Fruit fly (Drosophila melanogaster) whole organism, embryonic: Measurements from ENCODE around the gene CG13690.

Experiments
- Atf-2 ChIP-seq: fragments of 200-800 bp; sonication (Bioruptor generic); optimal IDR thresholded peaks from 2 replicates; lab custom pipeline; 2016; ENCODE audit warnings: missing biosample characterization, missing genetic modification characterization
- CG1024 ChIP-seq: fragments of 200-800 bp; sonication (Bioruptor generic); IDR thresholded peaks from 2 replicates; pipeline ENCODE4 v1.3.6; 2022; ENCODE audit warnings: missing biosample characterization, missing genetic modification characterization
- CG10543 ChIP-seq: fragments of 200-800 bp; sonication (Bioruptor generic); optimal IDR thresholded peaks from 3 replicates; lab custom pipeline; 2017; ENCODE audit warnings: missing biosample characterization, mild to moderate bottlenecking, missing genetic modification characterization, moderate library complexity
- CG11085 ChIP-seq: fragments of 200-800 bp; sonication (Bioruptor generic); IDR thresholded peaks from 2 replicates; pipeline ENCODE4 v1.3.6; 2022; ENCODE audit warnings: missing biosample characterization, missing genetic modification characterization
- CG13624 ChIP-seq: fragments of 200-800 bp; sonication (Bioruptor generic); optimal IDR thresholded peaks from 2 replicates; lab custom pipeline; 2016; ENCODE audit warnings: missing biosample characterization, missing genetic modification characterization
- CG15479 ChIP-seq: fragments of 200-800 bp; sonication (Bioruptor generic); optimal IDR thresholded peaks from 3 replicates; lab custom pipeline; 2019; ENCODE audit warnings: missing biosample characterization, mild to moderate bottlenecking, missing genetic modification characterization, moderate library complexity
- CG15696 ChIP-seq: fragments of 200-800 bp; sonication (Bioruptor generic); optimal IDR thresholded peaks from 2 replicates; lab custom pipeline; 2019; ENCODE audit warnings: missing biosample characterization, mild to moderate bottlenecking, missing genetic modification characterization, moderate library complexity
- CG1603 ChIP-seq: fragments of 200-800 bp; sonication (Bioruptor generic); optimal IDR thresholded peaks from 2 replicates; lab custom pipeline; 2019; ENCODE audit warnings: missing biosample characterization, mild to moderate bottlenecking, missing genetic modification characterization, moderate library complexity
- CG17186 ChIP-seq: fragments of 200-800 bp; sonication (Bioruptor generic); optimal IDR thresholded peaks from 3 replicates; lab custom pipeline; 2017; ENCODE audit warnings: missing biosample characterization, missing genetic modification reagents, missing genetic modification characterization
- CG2116 ChIP-seq: fragments of 200-800 bp; sonication (Bioruptor generic); optimal IDR thresholded peaks from 3 replicates; lab custom pipeline; 2018; ENCODE audit warnings: missing biosample characterization, mild to moderate bottlenecking, missing genetic modification characterization
- CG2129 ChIP-seq: fragments of 200-800 bp; sonication (Bioruptor generic); IDR thresholded peaks from 2 replicates; pipeline ENCODE4 v1.3.6; 2022; ENCODE audit warnings: missing biosample characterization, missing genetic modification characterization; ENCODE audit not compliant: partially characterized antibody
- CG30431 ChIP-seq: fragments of 200-800 bp; sonication (Bioruptor generic); optimal IDR thresholded peaks from 2 replicates; lab custom pipeline; 2017; ENCODE audit warnings: missing biosample characterization, missing genetic modification characterization
- CG3065 ChIP-seq: fragments of 200-800 bp; sonication (Bioruptor generic); optimal IDR thresholded peaks from 2 replicates; lab custom pipeline; 2016; ENCODE audit warnings: missing biosample characterization, missing genetic modification characterization
- CG33557 ChIP-seq: fragments of 200-800 bp; sonication (Bioruptor generic); optimal IDR thresholded peaks from 2 replicates; lab custom pipeline; 2019; ENCODE audit warnings: missing biosample characterization, mild to moderate bottlenecking, missing genetic modification characterization, moderate library complexity
- CG34224 ChIP-seq: fragments of 200-800 bp; sonication (Bioruptor generic); IDR thresholded peaks from 3 replicates; pipeline ENCODE4 v1.3.6; 2022; ENCODE audit warnings: missing biosample characterization, missing genetic modification characterization; ENCODE audit not compliant: partially characterized antibody
- CG5245 ChIP-seq: fragments of 200-800 bp; sonication (Bioruptor generic); optimal IDR thresholded peaks from 3 replicates; lab custom pipeline; 2016; ENCODE audit warnings: missing biosample characterization, missing genetic modification characterization
- CG7839 ChIP-seq: fragments of 200-800 bp; sonication (Bioruptor generic); optimal IDR thresholded peaks from 3 replicates; lab custom pipeline; 2018; ENCODE audit warnings: missing biosample characterization, mild to moderate bottlenecking, missing genetic modification characterization, moderate library complexity
- CG8924 ChIP-seq: fragments of 200-800 bp; optimal IDR thresholded peaks from 3 replicates; lab custom pipeline; 2019; ENCODE audit warnings: missing biosample characterization, mild to moderate bottlenecking, missing genetic modification characterization, moderate library complexity
- CkIIα-i1 ChIP-seq: fragments of 200-800 bp; sonication (Bioruptor generic); IDR thresholded peaks from 2 replicates; pipeline ENCODE4 v1.3.6; 2022; ENCODE audit warnings: missing biosample characterization, missing genetic modification characterization
- D ChIP-seq, 2 experiments: fragments of 200-800 bp in 1 of 2; fragments of >200 bp in 1 of 2; sonication (Bioruptor generic) in 1 of 2; optimal IDR thresholded peaks; 2 replicates in 1 of 2; 3 replicates in 1 of 2; lab custom pipeline; 2017; ENCODE audit warnings: mild to moderate bottlenecking in 1 of 2, missing biosample characterization in 1 of 2, missing genetic modification characterization in 1 of 2, missing genetic modification reagents in 1 of 2
- D19A ChIP-seq: fragments of 200-800 bp; optimal IDR thresholded peaks from 3 replicates; lab custom pipeline; 2019; ENCODE audit warnings: missing biosample characterization, mild to moderate bottlenecking, missing genetic modification characterization, moderate library complexity
- Dip3 ChIP-seq: fragments of 200-800 bp; sonication (Bioruptor generic); optimal IDR thresholded peaks from 3 replicates; lab custom pipeline; 2016; ENCODE audit warnings: missing biosample characterization, missing genetic modification characterization
- Doc2 ChIP-seq: fragments of 200-800 bp; sonication (Bioruptor generic); IDR thresholded peaks from 2 replicates; pipeline ENCODE4 v1.3.6; 2022; ENCODE audit warnings: missing biosample characterization, missing genetic modification characterization
- Dp ChIP-seq: fragments of 200-800 bp; sonication (Bioruptor generic); optimal IDR thresholded peaks from 2 replicates; lab custom pipeline; 2018; ENCODE audit warnings: missing biosample characterization, mild to moderate bottlenecking, missing genetic modification characterization, moderate library complexity
- Dref ChIP-seq: fragments of 200-800 bp; sonication (Bioruptor generic); IDR thresholded peaks from 2 replicates; pipeline ENCODE4 v1.3.6; 2022; ENCODE audit warnings: missing biosample characterization, missing genetic modification characterization
- Hr39 ChIP-seq: fragments of >200 bp; optimal IDR thresholded peaks from 2 replicates; lab custom pipeline; 2017
- Kr ChIP-seq: fragments of 200-800 bp; sonication (Bioruptor generic); optimal IDR thresholded peaks from 2 replicates; lab custom pipeline; 2017; ENCODE audit warnings: missing biosample characterization, mild to moderate bottlenecking, missing genetic modification characterization
- MTF-1 ChIP-seq: fragments of 200-800 bp; sonication (Bioruptor generic); optimal IDR thresholded peaks from 2 replicates; lab custom pipeline; 2018; ENCODE audit warnings: missing biosample characterization, mild to moderate bottlenecking, missing genetic modification characterization, borderline replicate concordance
- NC2α ChIP-seq: fragments of 200-800 bp; sonication (Bioruptor generic); optimal IDR thresholded peaks from 2 replicates; lab custom pipeline; 2016; ENCODE audit warnings: missing biosample characterization, missing genetic modification characterization
- Nf-YC ChIP-seq: fragments of 200-800 bp; optimal IDR thresholded peaks from 3 replicates; lab custom pipeline; 2019; ENCODE audit warnings: missing biosample characterization, mild to moderate bottlenecking, missing genetic modification characterization, moderate library complexity
- Oaz ChIP-seq: fragments of 200-800 bp; sonication (Bioruptor generic); IDR thresholded peaks from 2 replicates; pipeline ENCODE4 v1.3.6; 2022; ENCODE audit warnings: missing biosample characterization, missing genetic modification characterization
- Rfx ChIP-seq: fragments of 200-800 bp; sonication (Bioruptor generic); IDR thresholded peaks from 2 replicates; pipeline ENCODE4 v1.3.6; 2022; ENCODE audit warnings: missing biosample characterization, missing genetic modification characterization
- Sox100B ChIP-seq: fragments of 200-800 bp; sonication (Bioruptor generic); optimal IDR thresholded peaks from 3 replicates; lab custom pipeline; 2018; ENCODE audit warnings: missing biosample characterization, mild to moderate bottlenecking, missing genetic modification characterization
- Trl ChIP-seq, 3 experiments: fragments of >200 bp in 2 of 3; fragments of 200-800 bp in 1 of 3; sonication (Bioruptor generic) in 1 of 3; optimal IDR thresholded peaks; 2 replicates in 1 of 3; 3 replicates in 2 of 3; lab custom pipeline; 2016 to 2017; ENCODE audit warnings: missing biosample characterization in 1 of 3, missing genetic modification characterization in 1 of 3
- bbx ChIP-seq: fragments of 200-800 bp; sonication (Bioruptor generic); IDR thresholded peaks from 2 replicates; pipeline ENCODE4 v1.3.6; 2022; ENCODE audit warnings: missing biosample characterization, missing genetic modification characterization; ENCODE audit not compliant: partially characterized antibody
- chn ChIP-seq: fragments of 200-800 bp; sonication (Bioruptor generic); optimal IDR thresholded peaks from 2 replicates; lab custom pipeline; 2016; ENCODE audit warnings: missing biosample characterization, missing genetic modification characterization
- crp ChIP-seq, 2 experiments: fragments of 200-800 bp; sonication (Bioruptor generic); optimal IDR thresholded peaks; 2 replicates in 1 of 2; 3 replicates in 1 of 2; lab custom pipeline; 2017; ENCODE audit warnings: missing biosample characterization in 2 of 2, missing genetic modification characterization in 2 of 2, mild to moderate bottlenecking in 1 of 2, moderate library complexity in 1 of 2
- dmrt11E ChIP-seq: fragments of 200-800 bp; sonication (Bioruptor generic); optimal IDR thresholded peaks from 3 replicates; lab custom pipeline; 2018; ENCODE audit warnings: missing biosample characterization, mild to moderate bottlenecking, missing genetic modification characterization, moderate library complexity
- ems ChIP-seq: fragments of 200-800 bp; sonication (Bioruptor generic); optimal IDR thresholded peaks from 3 replicates; lab custom pipeline; 2016; ENCODE audit warnings: missing biosample characterization, missing genetic modification characterization
- grau ChIP-seq: fragments of 200-800 bp; optimal IDR thresholded peaks from 3 replicates; lab custom pipeline; 2019; ENCODE audit warnings: missing biosample characterization, mild to moderate bottlenecking, missing genetic modification characterization, moderate library complexity
- klu ChIP-seq: fragments of 200-800 bp; sonication (Bioruptor generic); IDR thresholded peaks from 2 replicates; pipeline ENCODE4 v1.3.6; 2022; ENCODE audit warnings: missing biosample characterization, missing genetic modification characterization
- lola ChIP-seq, 3 experiments: fragments of >200 bp in 2 of 3; fragments of 200-800 bp in 1 of 3; sonication (Bioruptor generic) in 1 of 3; optimal IDR thresholded peaks; 2 replicates each; lab custom pipeline; 2017 to 2019; ENCODE audit warnings: missing biosample characterization in 3 of 3, missing genetic modification characterization in 3 of 3, mild to moderate bottlenecking in 1 of 3, moderate library complexity in 1 of 3
- nerfin-1 ChIP-seq: fragments of 200-800 bp; sonication (Bioruptor generic); optimal IDR thresholded peaks from 3 replicates; lab custom pipeline; 2019; ENCODE audit warnings: missing biosample characterization, mild to moderate bottlenecking, missing genetic modification characterization, moderate library complexity
- nmo ChIP-seq: fragments of 200-800 bp; sonication (Bioruptor generic); optimal IDR thresholded peaks from 2 replicates; lab custom pipeline; 2018; ENCODE audit warnings: missing biosample characterization, mild to moderate bottlenecking, missing genetic modification characterization, moderate library complexity
- onecut ChIP-seq: fragments of 200-800 bp; sonication (Bioruptor generic); IDR thresholded peaks from 2 replicates; pipeline ENCODE4 v1.3.6; 2022; ENCODE audit warnings: missing biosample characterization, missing genetic modification characterization
- pb ChIP-seq: fragments of 200-800 bp; sonication (Bioruptor generic); optimal IDR thresholded peaks from 3 replicates; lab custom pipeline; 2016; ENCODE audit warnings: missing biosample characterization, missing genetic modification characterization
- usp ChIP-seq: fragments of >200 bp; optimal IDR thresholded peaks from 2 replicates; lab custom pipeline; 2017; ENCODE audit warnings: missing biosample characterization, missing genetic modification characterization

The CG13690 gene

DNA sequence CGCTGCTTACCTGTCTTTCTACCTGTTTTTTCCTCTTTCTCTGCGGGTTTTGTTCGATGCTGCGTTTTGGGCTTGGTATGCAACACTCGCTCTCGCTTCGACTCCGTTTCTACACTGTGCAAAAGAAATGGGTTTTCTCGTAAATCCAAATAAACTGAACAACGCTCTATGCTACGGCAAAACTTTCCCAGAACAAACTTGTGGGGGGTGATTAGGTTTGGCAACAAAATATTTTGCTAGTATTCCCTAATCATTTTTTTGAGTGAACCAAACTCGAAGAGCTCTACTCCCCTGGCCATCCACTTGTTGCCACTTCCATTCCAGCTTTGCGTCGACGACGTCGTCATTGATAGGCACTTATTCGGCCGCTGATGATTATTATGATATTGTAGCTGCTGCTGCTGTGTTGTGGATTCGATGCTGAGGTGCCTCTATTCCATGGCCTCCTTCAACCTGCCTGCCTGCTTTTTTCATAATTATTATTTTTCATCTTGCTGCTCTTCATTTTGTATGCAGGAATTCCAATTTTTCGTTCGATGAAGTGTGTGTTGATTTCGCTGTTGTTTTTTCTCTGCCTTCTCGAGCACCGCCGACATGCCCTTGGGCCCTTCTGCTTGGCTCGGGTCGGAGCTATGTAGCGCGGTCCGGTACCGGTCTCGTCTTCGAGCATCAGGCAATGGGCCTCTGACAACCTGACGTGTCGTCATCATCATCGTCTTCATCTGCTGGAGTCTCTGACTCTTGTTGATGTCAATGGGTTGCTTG lies 22.7 kb upstream of the CG13690 start (continued):
- TF ChIP-seq CG5245 (GFP tag; lab: Kevin White, UChicago) (peak; percentile 78), CkIIα-i1 (GFP tag; lab: Robert Waterston, UW) (no peak), CG2116 (GFP tag; lab: Kevin White, UChicago) (peak; percentile 44), D19A (tag; lab: Kevin White, UChicago) (peak; percentile 79), Rfx (GFP tag; lab: Robert Waterston, UW) (0 out of 2 replicates have a peak, but pooled peaks have one; percentile 24), MTF-1 (peak; percentile 75), CG1603 (tag; lab: Kevin White, UChicago) (peak; percentile 96), CG34224 (GFP tag; lab: Robert Waterston, UW) (no peak), CG15696 (tag; lab: Kevin White, UChicago) (peak; percentile 74), D (optimal IDR thresholded peaks at IDR 0.05; lab: Kevin White, UChicago) (no peak), D (GFP tag; optimal IDR thresholded peaks at IDR 0.05; lab: Kevin White, UChicago) (peak; percentile 82), CG11085 (GFP tag; lab: Robert Waterston, UW) (peak; percentile 7; the same call in 1 of the 2 replicates), lola (GFP tag; optimal IDR thresholded peaks at IDR 0.05; lab: Kevin White, UChicago) (peak in 1 of 3 experiments; percentile 82), CG13624 (no peak), Doc2 (GFP tag; lab: Robert Waterston, UW) (no peak), pb (peak; percentile 67), Nf-YC (tag; lab: Kevin White, UChicago) (no peak), Dip3 (peak; percentile 17), CG8924 (tag; lab: Kevin White, UChicago) (peak; percentile 84), CG3065 (GFP tag; lab: Kevin White, UChicago) (peak; percentile 58), ems (GFP tag; lab: Kevin White, UChicago) (peak; percentile 65), nerfin-1 (tag; lab: Kevin White, UChicago) (peak; percentile 73), Hr39 (no peak), grau (tag; lab: Kevin White, UChicago) (peak; percentile 76), Kr (GFP tag; lab: Kevin White, UChicago) (no peak), Trl (optimal IDR thresholded peaks at IDR 0.05; lab: Kevin White, UChicago) (no peak), Trl (GFP tag; optimal IDR thresholded peaks at IDR 0.05; lab: Kevin White, UChicago) (peak; percentile 86), CG17186 (GFP tag; lab: Kevin White, UChicago) (peak; percentile 42), bbx (GFP tag; lab: Robert Waterston, UW) (no peak), NC2α (GFP tag; lab: Kevin White, UChicago) (peak; percentile 49), Oaz (GFP tag; lab: Robert Waterston, UW) (peak; percentile 61), chn (GFP tag; lab: Kevin White, UChicago) (peak; percentile 90), CG7839 (peak; percentile 82), klu (GFP tag; lab: Robert Waterston, UW) (peak; percentile 58), Dp (GFP tag; lab: Kevin White, UChicago) (no peak), usp (no peak), Atf-2 (GFP tag; lab: Kevin White, UChicago) (peak; percentile 85), Sox100B (GFP tag; lab: Kevin White, UChicago) (no peak), CG1024 (peak; percentile 84), nmo (GFP tag; lab: Kevin White, UChicago) (peak; percentile 82), CG15479 (GFP tag; lab: Kevin White, UChicago) (peak; percentile 63), CG2129 (no peak), CG33557 (GFP tag; lab: Kevin White, UChicago) (peak; percentile 59), onecut (GFP tag; lab: Robert Waterston, UW) (peak; percentile 80), Dref (GFP tag; lab: Robert Waterston, UW) (0 out of 2 replicates have a peak, but pooled peaks have one; percentile 23), dmrt11E (peak; percentile 90), CG30431 (GFP tag; lab: Kevin White, UChicago) (peak; percentile 85), crp (GFP tag; optimal IDR thresholded peaks at IDR 0.05; lab: Kevin White, UChicago) (peak in 1 of 2 experiments; percentile 28), CG10543 (GFP tag; lab: Kevin White, UChicago) (peak; percentile 69)
